Fruit fly (Drosophila melanogaster) whole organism, adult: ENCODE data around the gene xmas.

Experiments
- CG11617 ChIP-seq: fragments of 200-800 bp; sonication (Bioruptor generic); optimal IDR thresholded peaks from 2 replicates; lab custom pipeline; 2017; ENCODE audit warnings: mild to moderate bottlenecking, missing biosample characterization, missing genetic modification reagents, missing genetic modification characterization
- CG12768 ChIP-seq: fragments of 200-800 bp; sonication (Bioruptor generic); optimal IDR thresholded peaks from 2 replicates; lab custom pipeline; 2017; ENCODE audit warnings: missing biosample characterization, missing genetic modification characterization, mild to moderate bottlenecking, moderate library complexity, missing genetic modification reagents
- CG14711 ChIP-seq: fragments of 200-800 bp; sonication (Bioruptor generic); optimal IDR thresholded peaks from 2 replicates; lab custom pipeline; 2018; ENCODE audit warnings: missing biosample characterization, mild to moderate bottlenecking, missing genetic modification characterization, moderate library complexity
- CG1620 ChIP-seq: fragments of 200-800 bp; sonication (Bioruptor generic); optimal IDR thresholded peaks from 2 replicates; lab custom pipeline; 2016; ENCODE audit warnings: missing biosample characterization, missing genetic modification characterization
- CG33017 ChIP-seq: fragments of 200-800 bp; sonication (Bioruptor generic); optimal IDR thresholded peaks from 2 replicates; lab custom pipeline; 2018; ENCODE audit warnings: missing biosample characterization, mild to moderate bottlenecking, missing genetic modification characterization, moderate library complexity
- CG5204 ChIP-seq: fragments of 200-800 bp; sonication (Bioruptor generic); optimal IDR thresholded peaks from 2 replicates; lab custom pipeline; 2016; ENCODE audit warnings: missing biosample characterization, missing genetic modification characterization
- CG7045 ChIP-seq: fragments of 200-800 bp; sonication (Bioruptor generic); optimal IDR thresholded peaks from 2 replicates; lab custom pipeline; 2017; ENCODE audit warnings: missing biosample characterization, mild to moderate bottlenecking, missing genetic modification characterization
- CG7101 ChIP-seq: fragments of 200-800 bp; sonication (Bioruptor generic); optimal IDR thresholded peaks from 2 replicates; lab custom pipeline; 2018; ENCODE audit warnings: missing biosample characterization, mild to moderate bottlenecking, missing genetic modification characterization, moderate library complexity
- Clk ChIP-seq: fragments of 200-800 bp; sonication (Bioruptor generic); optimal IDR thresholded peaks from 2 replicates; lab custom pipeline; 2017; ENCODE audit warnings: missing biosample characterization, missing genetic modification characterization
- Crg-1 ChIP-seq: fragments of 200-800 bp; sonication (Bioruptor generic); optimal IDR thresholded peaks from 2 replicates; lab custom pipeline; 2016; ENCODE audit warnings: missing biosample characterization, missing genetic modification characterization
- Hr96 ChIP-seq: fragments of 200-800 bp; sonication (Bioruptor generic); optimal IDR thresholded peaks from 2 replicates; lab custom pipeline; 2016; ENCODE audit warnings: missing biosample characterization, missing genetic modification characterization
- Mnt ChIP-seq: fragments of 200-800 bp; sonication (Bioruptor generic); optimal IDR thresholded peaks from 2 replicates; lab custom pipeline; 2016; ENCODE audit warnings: missing biosample characterization, mild to moderate bottlenecking, missing genetic modification characterization
- bab1 ChIP-seq: fragments of 200-800 bp; sonication (Bioruptor generic); optimal IDR thresholded peaks from 3 replicates; lab custom pipeline; 2019; ENCODE audit warnings: missing biosample characterization, mild to moderate bottlenecking, missing genetic modification characterization, moderate library complexity
- cic ChIP-seq: fragments of 200-800 bp; sonication (Bioruptor generic); optimal IDR thresholded peaks from 2 replicates; lab custom pipeline; 2017; ENCODE audit warnings: missing biosample characterization, mild to moderate bottlenecking, missing genetic modification characterization, moderate library complexity
- cnc ChIP-seq, 2 experiments: fragments of >200 bp; optimal IDR thresholded peaks; 2 replicates each; lab custom pipeline; 2017
- ovo ChIP-seq: fragments of 200-800 bp; sonication (Bioruptor generic); optimal IDR thresholded peaks from 2 replicates; lab custom pipeline; 2016; ENCODE audit warnings: missing biosample characterization, missing genetic modification characterization
- tj ChIP-seq: fragments of 200-800 bp; sonication (Bioruptor generic); optimal IDR thresholded peaks from 3 replicates; lab custom pipeline; 2017; ENCODE audit warnings: missing biosample characterization, mild to moderate bottlenecking, missing genetic modification characterization, moderate library complexity
- toe ChIP-seq: fragments of 200-800 bp; sonication (Bioruptor generic); optimal IDR thresholded peaks from 2 replicates; lab custom pipeline; 2016; ENCODE audit warnings: missing biosample characterization, missing genetic modification characterization

xmas gene

dm6 chrX:17106153-17106700 lies 52.9 kb downstream of the xmas start:
- peak; percentile 8 for TF ChIP-seq bab1 (GFP tag; lab: Kevin White, UChicago)
- no peak for TF ChIP-seq cnc (optimal IDR thresholded peaks at IDR 0.05; lab: Kevin White, UChicago)
- no peak for TF ChIP-seq tj
- TF ChIP-seq Crg-1 (GFP tag; lab: Kevin White, UChicago), result no peak
- no peak for TF ChIP-seq CG33017 (tag; lab: Kevin White, UChicago)

- TF ChIP-seq cic (no peak), CG33017 (tag; lab: Kevin White, UChicago) (no peak), CG5204 (GFP tag; lab: Kevin White, UChicago) (no peak), Mnt (GFP tag; lab: Kevin White, UChicago) (no peak), CG11617 (no peak), CG7101 (tag; lab: Kevin White, UChicago) (no peak), CG14711 (tag; lab: Kevin White, UChicago) (no peak), bab1 (GFP tag; lab: Kevin White, UChicago) (no peak), ovo (GFP tag; lab: Kevin White, UChicago) (no peak), cnc (optimal IDR thresholded peaks at IDR 0.05; lab: Kevin White, UChicago) (no peak), Crg-1 (GFP tag; lab: Kevin White, UChicago) (no peak), Hr96 (GFP tag; lab: Kevin White, UChicago) (no peak), Clk (GFP tag; lab: Kevin White, UChicago) (no peak), CG7045 (GFP tag; lab: Kevin White, UChicago) (no peak), CG1620 (GFP tag; lab: Kevin White, UChicago) (no peak), tj (no peak), toe (GFP tag; lab: Kevin White, UChicago) (no peak), CG12768 (GFP tag; lab: Kevin White, UChicago) (no peak)
Measured at dm6 chrX:17105707-17106106, 53.4 kb downstream of the xmas start, which contains the start of gene Arpc3B. TSS of gene Arpc3B (minus strand) at chrX:17105852.
